Worm (Caenorhabditis elegans) whole organism, young adult: Measurements from ENCODE around the gene F49F1.2.

ENCODE experiments used
- C06A6.2 ChIP-seq: fragments of 200-800 bp; sonication (Bioruptor generic); conservative IDR thresholded peaks from 2 replicates; pipeline ENCODE4 v1.3.6; 2022; ENCODE audit warnings: missing genetic modification characterization, missing compliant biosample characterization
- ama-1 ChIP-seq, 3 experiments: fragments of 150-350 bp in 1 of 3; sonication (generic microtip) in 2 of 3; optimal IDR thresholded peaks; 2 replicates each; lab custom pipeline; 2014 to 2018; ENCODE audit warnings: missing biosample characterization in 2 of 3, missing genetic modification characterization in 2 of 3, missing genetic modification reagents in 2 of 3
- bed-1 ChIP-seq: fragments of 200-800 bp; sonication (Bioruptor generic); IDR thresholded peaks from 2 replicates; pipeline ENCODE4 v1.3.6; 2022; ENCODE audit warnings: missing genetic modification reagents, missing genetic modification characterization, missing compliant biosample characterization
- ceh-27 ChIP-seq: fragments of 200-800 bp; sonication (Bioruptor generic); optimal IDR thresholded peaks from 2 replicates; lab custom pipeline; 2018; ENCODE audit warnings: mild to moderate bottlenecking, missing genetic modification characterization, moderate library complexity, missing compliant biosample characterization
- gei-17 ChIP-seq: fragments of 200-800 bp; sonication (Bioruptor generic); optimal IDR thresholded peaks from 2 replicates; lab custom pipeline; 2018; ENCODE audit warnings: mild to moderate bottlenecking, missing genetic modification characterization, missing compliant biosample characterization
- madf-6 ChIP-seq: fragments of 200-800 bp; sonication (Bioruptor generic); IDR thresholded peaks from 2 replicates; pipeline ENCODE4 v1.3.6; 2022; ENCODE audit warnings: missing genetic modification reagents, missing genetic modification characterization, missing compliant biosample characterization
- rpc-1 ChIP-seq, 2 experiments: fragments of 150-350 bp in 1 of 2; sonication (generic microtip) in 1 of 2; optimal IDR thresholded peaks; 2 replicates each; lab custom pipeline; 2014 to 2018; ENCODE audit warnings: missing biosample characterization in 1 of 2, missing genetic modification characterization in 1 of 2, missing genetic modification reagents in 1 of 2, missing genotype in 1 of 2
- unc-130 ChIP-seq: sonication (generic microtip); optimal IDR thresholded peaks from 2 replicates; lab custom pipeline; 2016; ENCODE audit warnings: missing genetic modification reagents, missing genetic modification characterization, missing compliant biosample characterization
- unc-62 ChIP-seq: fragments of 150-350 bp; optimal IDR thresholded peaks from 2 replicates; lab custom pipeline; 2014; ENCODE audit warnings: missing biosample characterization, missing genetic modification reagents, missing genetic modification characterization

- TF ChIP-seq bed-1 (GFP tag; lab: Robert Waterston, UW) (no peak), unc-62 (GFP tag; lab: Kevin White, UChicago) (no peak), C06A6.2 (GFP tag; lab: Robert Waterston, UW) (no peak), ama-1 (optimal IDR thresholded peaks at IDR 0.05; lab: Kevin White, UChicago) (no peak), ama-1 (GFP tag; optimal IDR thresholded peaks at IDR 0.05; lab: Kevin White, UChicago) (no peak), madf-6 (GFP tag; lab: Robert Waterston, UW) (no peak), ceh-27 (GFP tag; lab: Kevin White, UChicago) (no peak), gei-17 (GFP tag; lab: Kevin White, UChicago) (no peak), rpc-1 (optimal IDR thresholded peaks at IDR 0.05; lab: Kevin White, UChicago) (no peak), rpc-1 (tag; optimal IDR thresholded peaks at IDR 0.05; lab: Kevin White, UChicago) (no peak), unc-130 (GFP tag; lab: Kevin White, UChicago) (no peak)
Measured at ce11 chrIV:4072027-4072426, 43.7 kb upstream of the F49F1.2 start, which contains the start of gene pqn-75.
